Worm (Caenorhabditis elegans) whole organism, late embryonic: ENCODE measurements around the gene C08F8.15.

Experiments
- F13H6.1 ChIP-seq: sonication (generic microtip); optimal IDR thresholded peaks from 2 replicates; lab custom pipeline; 2016; ENCODE audit warnings: missing genetic modification characterization, missing compliant biosample characterization
- K09A11.1 ChIP-seq: sonication (generic microtip); optimal IDR thresholded peaks from 2 replicates; lab custom pipeline; 2017; ENCODE audit warnings: antibody characterized with exemption, mild to moderate bottlenecking, missing genetic modification characterization, missing compliant biosample characterization; ENCODE audit not compliant: insufficient read depth
- Y22D7AL.16 ChIP-seq: sonication (generic microtip); optimal IDR thresholded peaks from 2 replicates; lab custom pipeline; 2016; ENCODE audit warnings: missing genetic modification characterization, missing compliant biosample characterization
- ama-1 ChIP-seq: fragments of 150-350 bp; optimal IDR thresholded peaks from 2 replicates; lab custom pipeline; 2014
- ceh-14 ChIP-seq: sonication (generic microtip); optimal IDR thresholded peaks from 2 replicates; lab custom pipeline; 2016; ENCODE audit warnings: missing genotype, missing genetic modification characterization, missing compliant biosample characterization
- ceh-19 ChIP-seq: fragments of 200-800 bp; sonication (Bioruptor generic); optimal IDR thresholded peaks from 2 replicates; lab custom pipeline; 2018; ENCODE audit warnings: mild to moderate bottlenecking, missing genetic modification characterization, missing compliant biosample characterization
- ceh-31 ChIP-seq: sonication (generic microtip); optimal IDR thresholded peaks from 2 replicates; lab custom pipeline; 2016; ENCODE audit warnings: missing genetic modification characterization, missing compliant biosample characterization
- ceh-34 ChIP-seq: sonication (generic microtip); optimal IDR thresholded peaks from 2 replicates; lab custom pipeline; 2016; ENCODE audit warnings: mild to moderate bottlenecking, missing genetic modification characterization, missing compliant biosample characterization
- ceh-48 ChIP-seq: sonication (generic microtip); optimal IDR thresholded peaks from 2 replicates; lab custom pipeline; 2016; ENCODE audit warnings: missing genetic modification characterization, inconsistent platforms, missing compliant biosample characterization
- ceh-9 ChIP-seq: sonication (generic microtip); optimal IDR thresholded peaks from 2 replicates; lab custom pipeline; 2016; ENCODE audit warnings: mild to moderate bottlenecking, missing genetic modification characterization, inconsistent platforms, missing compliant biosample characterization
- che-1 ChIP-seq: sonication (generic microtip); optimal IDR thresholded peaks from 2 replicates; lab custom pipeline; 2016; ENCODE audit warnings: mild to moderate bottlenecking, missing genetic modification characterization, missing compliant biosample characterization
- dmd-4 ChIP-seq: sonication (generic microtip); optimal IDR thresholded peaks from 2 replicates; lab custom pipeline; 2016; ENCODE audit warnings: borderline replicate concordance, missing genetic modification characterization, missing compliant biosample characterization
- elt-4 ChIP-seq: sonication (generic microtip); optimal IDR thresholded peaks from 2 replicates; lab custom pipeline; 2016; ENCODE audit warnings: missing genetic modification characterization, missing compliant biosample characterization
- fkh-10 ChIP-seq: fragments of 150-350 bp; optimal IDR thresholded peaks from 2 replicates; lab custom pipeline; 2014; ENCODE audit warnings: missing biosample characterization, missing genetic modification reagents, missing genetic modification characterization
- fkh-6 ChIP-seq: sonication (generic microtip); optimal IDR thresholded peaks from 2 replicates; lab custom pipeline; 2016; ENCODE audit warnings: missing genetic modification characterization, missing compliant biosample characterization
- gmeb-2 ChIP-seq: sonication (generic microtip); optimal IDR thresholded peaks from 2 replicates; lab custom pipeline; 2016; ENCODE audit warnings: missing genetic modification characterization, inconsistent platforms, missing compliant biosample characterization
- hlh-13 ChIP-seq: fragments of 200-800 bp; sonication (Bioruptor generic); optimal IDR thresholded peaks from 2 replicates; lab custom pipeline; 2018; ENCODE audit warnings: mild to moderate bottlenecking, missing genetic modification characterization, missing compliant biosample characterization
- hlh-15 ChIP-seq: sonication (generic microtip); optimal IDR thresholded peaks from 2 replicates; lab custom pipeline; 2016; ENCODE audit warnings: missing genetic modification characterization, missing compliant biosample characterization
- hlh-30 ChIP-seq: sonication (generic microtip); optimal IDR thresholded peaks from 2 replicates; lab custom pipeline; 2017; ENCODE audit warnings: antibody characterized with exemption, missing genetic modification characterization, missing compliant biosample characterization; ENCODE audit not compliant: insufficient read depth
- lim-6 ChIP-seq: sonication (generic microtip); optimal IDR thresholded peaks from 2 replicates; lab custom pipeline; 2016; ENCODE audit warnings: missing genetic modification characterization, missing compliant biosample characterization
- madf-2 ChIP-seq: sonication (generic microtip); optimal IDR thresholded peaks from 2 replicates; lab custom pipeline; 2017; ENCODE audit warnings: missing genetic modification characterization, missing compliant biosample characterization
- nfya-1 ChIP-seq: sonication (generic microtip); optimal IDR thresholded peaks from 2 replicates; lab custom pipeline; 2017; ENCODE audit warnings: missing genetic modification characterization, mild to moderate bottlenecking, missing compliant biosample characterization, antibody characterized with exemption, moderate library complexity
- nhr-11 ChIP-seq: fragments of 150-350 bp; optimal IDR thresholded peaks from 2 replicates; lab custom pipeline; 2014; ENCODE audit warnings: missing biosample characterization, missing genetic modification characterization
- npax-4 ChIP-seq: sonication (generic microtip); optimal IDR thresholded peaks from 2 replicates; lab custom pipeline; 2016; ENCODE audit warnings: missing genetic modification characterization, missing compliant biosample characterization
- pag-3 ChIP-seq: sonication (generic microtip); optimal IDR thresholded peaks from 2 replicates; lab custom pipeline; 2016; ENCODE audit warnings: missing compliant biosample characterization, missing genetic modification characterization, borderline replicate concordance
- pat-9 ChIP-seq: fragments of 200-800 bp; sonication (Bioruptor generic); optimal IDR thresholded peaks from 2 replicates; lab custom pipeline; 2018; ENCODE audit warnings: mild to moderate bottlenecking, missing genetic modification characterization, moderate library complexity, missing compliant biosample characterization
- pax-1 ChIP-seq: fragments of 150-350 bp; optimal IDR thresholded peaks from 2 replicates; lab custom pipeline; 2014; ENCODE audit warnings: missing biosample characterization, missing genetic modification characterization
- pha-4 ChIP-seq: fragments of 150-350 bp; optimal IDR thresholded peaks from 2 replicates; lab custom pipeline; 2018; ENCODE audit warnings: missing biosample characterization, missing genetic modification reagents, missing genetic modification characterization
- pros-1 ChIP-seq: fragments of 150-350 bp; optimal IDR thresholded peaks from 2 replicates; lab custom pipeline; 2014; ENCODE audit warnings: missing biosample characterization, missing genetic modification reagents, missing genetic modification characterization
- ref-2 ChIP-seq: sonication (generic microtip); optimal IDR thresholded peaks from 2 replicates; lab custom pipeline; 2016; ENCODE audit warnings: missing genetic modification characterization, missing compliant biosample characterization
- sox-2 ChIP-seq: fragments of 200-800 bp; sonication (Bioruptor generic); IDR thresholded peaks from 2 replicates; pipeline ENCODE4 v1.3.6; 2022; ENCODE audit warnings: missing genetic modification reagents, missing genetic modification characterization, missing compliant biosample characterization
- sox-4 ChIP-seq: sonication (generic microtip); optimal IDR thresholded peaks from 2 replicates; lab custom pipeline; 2017; ENCODE audit warnings: mild to moderate bottlenecking, missing genetic modification characterization, inconsistent platforms, missing compliant biosample characterization
- syd-9 ChIP-seq: sonication (generic microtip); optimal IDR thresholded peaks from 2 replicates; lab custom pipeline; 2016; ENCODE audit warnings: mild to moderate bottlenecking, missing genetic modification characterization, moderate library complexity, missing compliant biosample characterization
- tbx-2 ChIP-seq: sonication (generic microtip); optimal IDR thresholded peaks from 2 replicates; lab custom pipeline; 2016; ENCODE audit warnings: missing genetic modification characterization, missing compliant biosample characterization
- ttx-3 ChIP-seq: sonication (generic microtip); optimal IDR thresholded peaks from 2 replicates; lab custom pipeline; 2016; ENCODE audit warnings: missing genetic modification reagents, missing genetic modification characterization, missing compliant biosample characterization
- unc-3 ChIP-seq, 2 experiments: fragments of 200-800 bp in 1 of 2; sonication (Bioruptor generic) in 1 of 2; sonication (generic microtip) in 1 of 2; conservative IDR thresholded peaks in 1 of 2; optimal IDR thresholded peaks in 1 of 2; 2 replicates each; pipeline versions ENCODE4 v1.3.6 to Lab custom; 2016 to 2022; ENCODE audit warnings: missing compliant biosample characterization in 2 of 2, missing genetic modification characterization in 2 of 2, missing genetic modification reagents in 1 of 2
- unc-42 ChIP-seq: sonication (generic microtip); optimal IDR thresholded peaks from 2 replicates; lab custom pipeline; 2016; ENCODE audit warnings: missing genotype, missing genetic modification characterization, missing compliant biosample characterization
- zip-5 ChIP-seq: sonication (generic microtip); optimal IDR thresholded peaks from 2 replicates; lab custom pipeline; 2016; ENCODE audit warnings: missing genetic modification characterization, missing compliant biosample characterization
- ztf-16 ChIP-seq: sonication (generic microtip); optimal IDR thresholded peaks from 2 replicates; lab custom pipeline; 2017; ENCODE audit warnings: missing genetic modification characterization, missing compliant biosample characterization

C08F8.15 gene

DNA sequence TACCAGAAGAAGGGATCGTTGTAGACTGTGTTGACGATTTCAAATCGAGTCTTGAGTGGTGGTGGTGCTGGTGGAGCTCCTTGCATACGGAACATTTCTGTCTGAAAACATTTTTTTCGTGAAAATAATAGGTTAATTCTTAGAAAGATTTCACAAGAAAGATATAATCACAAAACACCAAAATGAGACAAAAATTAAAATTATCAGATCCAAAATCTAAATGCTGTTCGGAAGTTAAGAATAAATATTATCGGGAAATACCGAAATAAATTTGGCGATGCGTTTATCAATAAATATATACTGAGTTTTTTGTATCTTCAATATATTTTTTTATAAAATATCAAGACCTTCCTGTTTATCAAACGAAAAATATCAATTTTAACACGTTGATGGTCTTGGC is 17.9 kb upstream of the C08F8.15 start, which contains the start of gene C08F8.9:
Gene C08F8.9 (minus strand): TSS at position 101 of the 400 bp plus-strand sequence.
- TF ChIP-seq ttx-3 (tag; lab: Kevin White, UChicago) (no peak), hlh-15 (no peak), tbx-2 (no peak), hlh-13 (GFP tag; lab: Kevin White, UChicago) (no peak), ceh-34 (tag; lab: Kevin White, UChicago) (no peak), F13H6.1 (tag; lab: Kevin White, UChicago) (no peak), nhr-11 (tag; lab: Kevin White, UChicago) (no peak), pha-4 (tag; lab: Kevin White, UChicago) (no peak), lim-6 (tag; lab: Kevin White, UChicago) (no peak), elt-4 (tag; lab: Kevin White, UChicago) (no peak), zip-5 (tag; lab: Kevin White, UChicago) (no peak)

DNA sequence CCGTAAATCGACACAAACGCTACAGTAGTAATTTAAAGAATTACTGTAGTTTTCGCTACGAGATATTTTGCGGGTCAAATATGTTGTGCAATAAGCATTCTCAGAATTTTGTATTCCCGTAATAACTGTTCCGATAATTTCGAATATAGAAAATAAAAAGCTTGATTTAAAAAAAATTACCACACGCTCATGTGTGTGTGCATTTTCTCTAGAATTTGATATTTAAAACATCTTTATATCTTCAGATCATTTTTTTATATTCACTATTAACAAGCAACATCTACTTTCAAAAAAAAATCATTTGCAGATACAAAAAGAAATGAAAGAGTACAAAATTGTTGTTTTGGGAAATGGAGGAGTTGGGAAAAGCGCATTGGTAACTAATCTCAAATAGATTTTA is 16.4 kb upstream of the C08F8.15 start, which contains the start of gene rap-3:
Gene rap-3 (plus strand): TSS at position 301 of the 400 bp plus-strand sequence.
- TF ChIP-seq sox-2 (GFP tag; lab: Robert Waterston, UW) (no peak), ref-2 (tag; lab: Kevin White, UChicago) (no peak), dmd-4 (tag; lab: Kevin White, UChicago) (no peak), ceh-9 (no peak), npax-4 (no peak), syd-9 (tag; lab: Kevin White, UChicago) (no peak), ceh-19 (GFP tag; lab: Kevin White, UChicago) (no peak), ztf-16 (tag; lab: Kevin White, UChicago) (no peak), gmeb-2 (tag; lab: Kevin White, UChicago) (no peak), nhr-11 (tag; lab: Kevin White, UChicago) (no peak), hlh-30 (no peak), pat-9 (no peak), pax-1 (tag; lab: Kevin White, UChicago) (no peak), hlh-15 (no peak), Y22D7AL.16 (tag; lab: Kevin White, UChicago) (no peak), ceh-31 (tag; lab: Kevin White, UChicago) (no peak), che-1 (no peak)

DNA sequence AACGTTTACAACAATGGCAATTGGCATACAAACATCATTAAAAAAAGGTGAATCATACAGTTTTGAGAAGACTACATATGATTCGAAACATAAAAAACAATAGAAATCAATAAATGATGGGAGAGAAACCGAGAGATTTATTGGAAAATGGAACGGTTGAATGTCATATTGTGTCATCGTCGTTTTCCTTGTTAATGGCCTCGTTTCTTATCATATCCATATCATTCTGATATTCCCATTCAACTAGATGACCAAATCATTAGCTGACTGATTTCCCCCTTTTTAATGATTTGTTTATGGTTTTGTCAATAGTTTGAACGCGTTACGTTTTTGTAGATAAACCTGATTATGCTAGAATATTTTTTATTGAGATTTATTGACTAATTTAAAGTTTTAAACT is 14.2 kb upstream of the C08F8.15 start:
- TF ChIP-seq ceh-48 (tag; lab: Kevin White, UChicago) (no peak), lim-6 (tag; lab: Kevin White, UChicago) (no peak), madf-2 (no peak), fkh-6 (no peak), npax-4 (no peak), zip-5 (tag; lab: Kevin White, UChicago) (no peak), unc-42 (no peak), ceh-14 (tag; lab: Kevin White, UChicago) (no peak), K09A11.1 (tag; lab: Kevin White, UChicago) (no peak), dmd-4 (tag; lab: Kevin White, UChicago) (no peak), ref-2 (tag; lab: Kevin White, UChicago) (no peak), unc-3 (GFP tag; conservative IDR thresholded peaks at IDR 0.05; lab: Robert Waterston, UW) (no peak), unc-3 (tag; optimal IDR thresholded peaks at IDR 0.05; lab: Kevin White, UChicago) (no peak), Y22D7AL.16 (tag; lab: Kevin White, UChicago) (no peak)

DNA sequence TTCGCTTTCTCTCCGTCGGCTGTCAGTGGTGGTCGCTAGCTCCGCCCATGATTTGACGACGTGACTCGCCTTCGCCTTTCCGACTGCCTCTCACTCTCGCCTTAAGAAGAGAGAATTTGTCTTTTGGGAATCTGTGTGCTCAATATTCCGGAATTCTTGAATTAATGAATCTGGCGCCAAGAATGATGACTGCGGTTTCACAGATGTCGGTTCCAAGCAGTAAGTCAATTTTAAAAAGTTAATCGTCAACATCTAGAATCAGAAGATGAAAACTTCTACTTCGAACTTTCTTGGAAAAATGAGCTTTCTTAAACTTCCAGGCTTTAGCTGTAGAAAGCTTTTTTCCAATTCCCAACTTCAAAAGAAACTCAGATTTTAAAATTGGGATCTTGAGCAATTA is 9.0 kb upstream of the C08F8.15 start, which contains the start of gene nhr-67:
Gene nhr-67 (plus strand): TSS at position 97 of the 400 bp plus-strand sequence.
- TF ChIP-seq ama-1 (lab: Kevin White, UChicago): no peak
- TF ChIP-seq pat-9: no peak
- TF ChIP-seq pha-4 (tag; lab: Kevin White, UChicago): no peak
- no peak for TF ChIP-seq pros-1 (tag; lab: Kevin White, UChicago)
- TF ChIP-seq fkh-10 (GFP tag; lab: Kevin White, UChicago): no peak
- TF ChIP-seq nfya-1: no peak
- TF ChIP-seq npax-4: no peak
- TF ChIP-seq nhr-11 (tag; lab: Kevin White, UChicago): no peak
- TF ChIP-seq sox-2 (GFP tag; lab: Robert Waterston, UW): no peak
- no peak for TF ChIP-seq ceh-14 (tag; lab: Kevin White, UChicago)
- no peak for TF ChIP-seq pag-3 (tag; lab: Kevin White, UChicago)
- no peak for TF ChIP-seq tbx-2
- no peak for TF ChIP-seq sox-4
